Worm (Caenorhabditis elegans): Measurements from ENCODE around the gene acy-4.

acy-4 gene

DNA sequence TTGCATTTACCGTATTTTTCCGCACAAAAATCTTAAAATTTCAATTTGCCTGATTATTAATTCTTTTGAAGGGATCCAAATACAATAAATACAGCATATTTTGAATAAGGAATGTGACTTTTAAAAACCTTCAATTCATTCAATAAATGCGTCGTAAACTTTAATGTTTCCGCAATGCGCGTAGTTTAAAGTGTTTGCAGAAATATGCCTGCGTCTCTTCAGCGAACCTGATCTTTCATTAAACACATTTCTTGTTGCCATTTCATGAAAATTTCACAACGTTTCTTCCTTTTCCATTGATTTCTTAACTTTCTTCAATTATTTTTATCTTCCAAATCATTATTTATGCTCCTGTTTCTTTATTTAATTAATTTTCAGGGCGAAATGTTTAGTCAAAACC, 38.4 kb downstream of the acy-4 start, which contains the start of gene vps-37:
vps-37 (plus strand) TSS at position 378 of the 400 bp plus-strand sequence.
- TF ChIP-seq mbf-1 (tag; optimal IDR thresholded peaks at IDR 0.05) (no peak), egl-27 (tag; optimal IDR thresholded peaks at IDR 0.05) (peak; percentile 46), mdl-1 (tag; optimal IDR thresholded peaks at IDR 0.05) (no peak), sem-4 (tag; optimal IDR thresholded peaks at IDR 0.05) (peak; percentile 81), C34F6.9 (tag; optimal IDR thresholded peaks at IDR 0.05) (peak; percentile 86), nhr-6 (tag; optimal IDR thresholded peaks at IDR 0.05) (peak; percentile 82), peb-1 (tag; optimal IDR thresholded peaks at IDR 0.05) (no peak), unc-62 (GFP tag; optimal IDR thresholded peaks at IDR 0.05) (no peak), snpc-4 (tag; optimal IDR thresholded peaks at IDR 0.05) (peak; percentile 81), ztf-11 (tag; optimal IDR thresholded peaks at IDR 0.05) (no peak), sma-3 (GFP tag; optimal IDR thresholded peaks at IDR 0.05) (peak; percentile 47), lin-11 (tag; optimal IDR thresholded peaks at IDR 0.05) (no peak), dmd-4 (tag; optimal IDR thresholded peaks at IDR 0.05) (no peak), nhr-25 (tag; optimal IDR thresholded peaks at IDR 0.05) (peak; percentile 80), unc-39 (tag; optimal IDR thresholded peaks at IDR 0.05) (no peak), lin-39 (tag; optimal IDR thresholded peaks at IDR 0.05) (no peak), lsy-2 (tag; optimal IDR thresholded peaks at IDR 0.05) (peak; percentile 81 to 94), fos-1 (tag; optimal IDR thresholded peaks at IDR 0.05) (peak; percentile 60), ztf-4 (tag; optimal IDR thresholded peaks at IDR 0.05) (peak; percentile 57), nhr-23 (tag; optimal IDR thresholded peaks at IDR 0.05) (no peak), Y55F3AM.14 (GFP tag; optimal IDR thresholded peaks at IDR 0.05) (no peak), nhr-10 (tag; optimal IDR thresholded peaks at IDR 0.05) (no peak), nhr-21 (tag; optimal IDR thresholded peaks at IDR 0.05) (peak; percentile 78), sma-9 (GFP tag; optimal IDR thresholded peaks at IDR 0.05) (peak; percentile 84), sma-9 (tag; optimal IDR thresholded peaks at IDR 0.05) (no peak), R02D3.7 (tag; optimal IDR thresholded peaks at IDR 0.05) (no peak), unc-55 (GFP tag; optimal IDR thresholded peaks at IDR 0.05) (peak; percentile 91), F13H6.1 (tag; optimal IDR thresholded peaks at IDR 0.05) (peak; percentile 78), skn-1 (tag; optimal IDR thresholded peaks at IDR 0.05) (no peak), nhr-12 (tag; optimal IDR thresholded peaks at IDR 0.05) (no peak), elt-1 (tag; optimal IDR thresholded peaks at IDR 0.05) (no peak), blmp-1 (tag; optimal IDR thresholded peaks at IDR 0.05; ENCODE audit: insufficient read depth) (peak; percentile 17), aly-2 (tag; optimal IDR thresholded peaks at IDR 0.05) (no peak), nhr-237 (tag; optimal IDR thresholded peaks at IDR 0.05) (no peak), alr-1 (tag; optimal IDR thresholded peaks at IDR 0.05) (no peak), ceh-82 (tag; optimal IDR thresholded peaks at IDR 0.05) (no peak), ZK546.5 (tag; optimal IDR thresholded peaks at IDR 0.05) (no peak), lin-13 (GFP tag; optimal IDR thresholded peaks at IDR 0.05) (peak; percentile 90), zag-1 (tag; optimal IDR thresholded peaks at IDR 0.05) (peak; percentile 69), ztf-1 (GFP tag; conservative IDR thresholded peaks at IDR 0.05) (no peak), ama-1 (optimal IDR thresholded peaks at IDR 0.05) (no peak), ceh-16 (tag; optimal IDR thresholded peaks at IDR 0.05) (no peak), crh-2 (tag; optimal IDR thresholded peaks at IDR 0.05) (peak; percentile 88), nhr-77 (tag; optimal IDR thresholded peaks at IDR 0.05) (peak; percentile 45), nhr-11 (tag; optimal IDR thresholded peaks at IDR 0.05) (no peak), mab-5 (tag; optimal IDR thresholded peaks at IDR 0.05) (peak; percentile 70), nhr-129 (tag; optimal IDR thresholded peaks at IDR 0.05) (peak; percentile 80), gmeb-1 (tag; optimal IDR thresholded peaks at IDR 0.05) (peak; percentile 86), elt-3 (tag; optimal IDR thresholded peaks at IDR 0.05) (no peak)

Data from whole organism, L2 larva.